Fruit fly (Drosophila melanogaster) whole organism, wandering third instar larva: ENCODE measurements around the gene Rai1.
A peak's percentile ranks its signal among the peaks of the same experiment; 100 is the strongest.

ENCODE experiments used
- Abd-B ChIP-seq: fragments of >200 bp; optimal IDR thresholded peaks from 2 replicates; lab custom pipeline; 2017; ENCODE audit warnings: missing biosample characterization, missing genetic modification characterization
- CG32264 ChIP-seq: fragments of 200-800 bp; sonication (Bioruptor generic); optimal IDR thresholded peaks from 2 replicates; lab custom pipeline; 2016; ENCODE audit warnings: missing biosample characterization, missing genetic modification characterization
- CG9705 ChIP-seq: fragments of 200-800 bp; sonication (Bioruptor generic); optimal IDR thresholded peaks from 2 replicates; lab custom pipeline; 2018; ENCODE audit warnings: missing biosample characterization, mild to moderate bottlenecking, missing genetic modification characterization
- CrebA ChIP-seq: fragments of 200-800 bp; sonication (Bioruptor generic); optimal IDR thresholded peaks from 2 replicates; lab custom pipeline; 2016; ENCODE audit warnings: missing biosample characterization, mild to moderate bottlenecking, missing genetic modification characterization, borderline replicate concordance
- Dfd ChIP-seq: fragments of >200 bp; optimal IDR thresholded peaks from 2 replicates; lab custom pipeline; 2017; ENCODE audit warnings: missing biosample characterization, missing genetic modification characterization
- Dif ChIP-seq: fragments of 200-275, 200-300 bp; sonication (Bioruptor generic); optimal IDR thresholded peaks from 2 replicates; lab custom pipeline; 2018; ENCODE audit warnings: missing biosample characterization, missing genetic modification characterization; ENCODE audit not compliant: partially characterized antibody
- GATAd ChIP-seq: sonication (Bioruptor generic); optimal IDR thresholded peaks from 2 replicates; lab custom pipeline; 2016; ENCODE audit warnings: missing biosample characterization, missing genetic modification characterization
- HLH106 ChIP-seq: fragments of 200-800 bp; optimal IDR thresholded peaks from 3 replicates; lab custom pipeline; 2019; ENCODE audit warnings: missing biosample characterization, mild to moderate bottlenecking, missing genetic modification characterization, moderate library complexity
- Hnf4 ChIP-seq: fragments of 200-800 bp; sonication (Bioruptor generic); optimal IDR thresholded peaks from 2 replicates; lab custom pipeline; 2016; ENCODE audit warnings: missing biosample characterization, mild to moderate bottlenecking, missing genetic modification characterization
- Hr78 ChIP-seq: fragments of >200 bp; optimal IDR thresholded peaks from 2 replicates; lab custom pipeline; 2017; ENCODE audit warnings: missing biosample characterization, missing genetic modification characterization
- Hr83 ChIP-seq: fragments of 200-300 bp; sonication (Bioruptor generic); optimal IDR thresholded peaks from 2 replicates; lab custom pipeline; 2016; ENCODE audit warnings: missing biosample characterization, mild to moderate bottlenecking, missing genetic modification characterization, moderate library complexity; ENCODE audit not compliant: poor library complexity, severe bottlenecking
- Jra ChIP-seq: sonication (Bioruptor generic); optimal IDR thresholded peaks from 2 replicates; lab custom pipeline; 2016; ENCODE audit warnings: missing biosample characterization, missing genetic modification characterization
- Mio ChIP-seq: sonication (Bioruptor generic); optimal IDR thresholded peaks from 2 replicates; lab custom pipeline; 2016; ENCODE audit warnings: missing biosample characterization, missing genetic modification characterization
- Myc ChIP-seq: fragments of >200 bp; optimal IDR thresholded peaks from 2 replicates; lab custom pipeline; 2017
- N ChIP-seq: fragments of >200 bp; optimal IDR thresholded peaks from 2 replicates; lab custom pipeline; 2018; ENCODE audit warnings: missing biosample characterization, missing external identifiers, missing genetic modification characterization
- OdsH ChIP-seq: fragments of 200-800 bp; sonication (Bioruptor generic); optimal IDR thresholded peaks from 2 replicates; lab custom pipeline; 2016; ENCODE audit warnings: missing biosample characterization, mild to moderate bottlenecking, missing genetic modification characterization
- Rel ChIP-seq, 2 experiments: fragments of 200-800 bp; sonication (Bioruptor generic) in 1 of 2; optimal IDR thresholded peaks; 2 replicates in 1 of 2; 3 replicates in 1 of 2; lab custom pipeline; 2016 to 2019; ENCODE audit warnings: mild to moderate bottlenecking in 2 of 2, missing biosample characterization in 2 of 2, missing genetic modification characterization in 2 of 2, moderate library complexity in 1 of 2
- Sp1 ChIP-seq: fragments of 200-800 bp; sonication (Bioruptor generic); optimal IDR thresholded peaks from 3 replicates; lab custom pipeline; 2019; ENCODE audit warnings: missing biosample characterization, mild to moderate bottlenecking, missing genetic modification characterization, moderate library complexity
- Vsx2 ChIP-seq: fragments of 200-300, 225-300 bp; sonication (Bioruptor generic); optimal IDR thresholded peaks from 2 replicates; lab custom pipeline; 2018; ENCODE audit warnings: missing biosample characterization, missing genetic modification characterization; ENCODE audit not compliant: partially characterized antibody
- br ChIP-seq: fragments of 200-800 bp; sonication (Bioruptor generic); optimal IDR thresholded peaks from 2 replicates; lab custom pipeline; 2016; ENCODE audit warnings: missing biosample characterization, missing genetic modification characterization
- brk ChIP-seq: fragments of 200-800 bp; sonication (Bioruptor generic); optimal IDR thresholded peaks from 2 replicates; lab custom pipeline; 2016; ENCODE audit warnings: missing biosample characterization, mild to moderate bottlenecking, missing genetic modification characterization
- dl ChIP-seq, 2 experiments: fragments of 175-275, 200-275 bp in 1 of 2; fragments of 200-275 bp in 1 of 2; sonication (Bioruptor generic); optimal IDR thresholded peaks; lab custom pipeline; 2018; ENCODE audit warnings: mild to moderate bottlenecking in 2 of 2, missing biosample characterization in 2 of 2, missing genetic modification characterization in 2 of 2, moderate library complexity in 2 of 2; ENCODE audit not compliant: partially characterized antibody in 2 of 2, insufficient read depth in 1 of 2
- dmrt93B ChIP-seq: fragments of 200-800 bp; sonication (Bioruptor generic); optimal IDR thresholded peaks from 2 replicates; lab custom pipeline; 2018; ENCODE audit warnings: missing biosample characterization, mild to moderate bottlenecking, missing genetic modification characterization
- dsf ChIP-seq: sonication (Bioruptor generic); optimal IDR thresholded peaks from 2 replicates; lab custom pipeline; 2016; ENCODE audit warnings: missing biosample characterization, missing genetic modification characterization, borderline replicate concordance
- ey ChIP-seq: fragments of 200-800 bp; sonication (Bioruptor generic); optimal IDR thresholded peaks from 2 replicates; lab custom pipeline; 2016; ENCODE audit warnings: missing biosample characterization, missing genetic modification characterization
- foxo ChIP-seq, 2 experiments: fragments of 200-800 bp; sonication (Bioruptor generic); optimal IDR thresholded peaks; 2 replicates in 1 of 2; 3 replicates in 1 of 2; lab custom pipeline; 2016 to 2017; ENCODE audit warnings: missing biosample characterization in 2 of 2, missing genetic modification characterization in 2 of 2
- fru ChIP-seq: fragments of 200-800 bp; sonication (Bioruptor generic); optimal IDR thresholded peaks from 3 replicates; lab custom pipeline; 2016; ENCODE audit warnings: missing biosample characterization, mild to moderate bottlenecking, missing genetic modification characterization
- h ChIP-seq: fragments of 200-800 bp; sonication (Bioruptor generic); optimal IDR thresholded peaks from 3 replicates; lab custom pipeline; 2016; ENCODE audit warnings: missing biosample characterization, mild to moderate bottlenecking, missing genetic modification characterization
- jim ChIP-seq: fragments of 175-275, 200-325 bp; sonication (Bioruptor generic); optimal IDR thresholded peaks from 2 replicates; lab custom pipeline; 2016; ENCODE audit warnings: missing biosample characterization, mild to moderate bottlenecking, missing genetic modification characterization
- lola ChIP-seq: fragments of >200 bp; optimal IDR thresholded peaks from 2 replicates; lab custom pipeline; 2017; ENCODE audit warnings: missing biosample characterization, missing genetic modification characterization
- pan ChIP-seq: fragments of >200 bp; optimal IDR thresholded peaks from 2 replicates; lab custom pipeline; 2017
- psq ChIP-seq: fragments of 200-800 bp; sonication (Bioruptor generic); optimal IDR thresholded peaks from 3 replicates; lab custom pipeline; 2017; ENCODE audit warnings: missing biosample characterization, mild to moderate bottlenecking, missing genetic modification characterization, moderate library complexity
- rgr ChIP-seq: fragments of 200-800 bp; sonication (Bioruptor generic); optimal IDR thresholded peaks from 3 replicates; lab custom pipeline; 2016; ENCODE audit warnings: missing biosample characterization, mild to moderate bottlenecking, missing genetic modification characterization
- sage ChIP-seq: fragments of 200-800 bp; sonication (Bioruptor generic); optimal IDR thresholded peaks from 2 replicates; lab custom pipeline; 2016; ENCODE audit warnings: missing biosample characterization, mild to moderate bottlenecking, missing genetic modification characterization
- sv ChIP-seq: fragments of 200-800 bp; sonication (Bioruptor generic); optimal IDR thresholded peaks from 3 replicates; lab custom pipeline; 2016; ENCODE audit warnings: missing biosample characterization, missing genetic modification characterization
- tai ChIP-seq: sonication (Bioruptor generic); optimal IDR thresholded peaks from 2 replicates; lab custom pipeline; 2016; ENCODE audit warnings: missing biosample characterization, missing genetic modification characterization
- usp ChIP-seq: fragments of >200 bp; optimal IDR thresholded peaks from 2 replicates; lab custom pipeline; 2017; ENCODE audit warnings: missing biosample characterization, missing genetic modification characterization
- woc ChIP-seq: sonication (Bioruptor generic); optimal IDR thresholded peaks from 2 replicates; lab custom pipeline; 2016; ENCODE audit warnings: missing biosample characterization, mild to moderate bottlenecking, missing genetic modification characterization

The Rai1 gene

dm6 chrX:16830081-16830480 is 26.9 kb upstream of the Rai1 start:
- no peak for TF ChIP-seq Hnf4 (GFP tag; lab: Kevin White, UChicago)
- TF ChIP-seq ey (GFP tag; lab: Kevin White, UChicago) = no peak
- TF ChIP-seq Mio = no peak
- TF ChIP-seq psq (GFP tag; lab: Kevin White, UChicago) = no peak
- no peak for TF ChIP-seq sv
- TF ChIP-seq Dfd (GFP tag; lab: Kevin White, UChicago) = no peak
- no peak for TF ChIP-seq Abd-B (GFP tag; lab: Kevin White, UChicago)
- no peak for TF ChIP-seq OdsH (GFP tag; lab: Kevin White, UChicago)
- no peak for TF ChIP-seq fru
- TF ChIP-seq CG32264 = no peak
- TF ChIP-seq dsf (GFP tag; lab: Kevin White, UChicago) = no peak
- no peak for TF ChIP-seq sage (GFP tag; lab: Kevin White, UChicago)

dm6 chrX:16829439-16830028 is 26.4 kb upstream of the Rai1 start:
- no peak for TF ChIP-seq Hr78 (GFP tag; lab: Kevin White, UChicago)
- no peak for TF ChIP-seq Jra (GFP tag; lab: Kevin White, UChicago)
- TF ChIP-seq CG32264 = no peak
- TF ChIP-seq Vsx2 (GFP tag; lab: Kevin White, UChicago) = no peak
- TF ChIP-seq rgr (GFP tag; lab: Kevin White, UChicago) = peak; percentile 19
- no peak for TF ChIP-seq CG9705 (GFP tag; lab: Kevin White, UChicago)
- no peak for TF ChIP-seq Dfd (GFP tag; lab: Kevin White, UChicago)
- TF ChIP-seq OdsH (GFP tag; lab: Kevin White, UChicago) = peak; percentile 12
- peak in 1 of 2 experiments; percentile 4 for TF ChIP-seq foxo (GFP tag; optimal IDR thresholded peaks at IDR 0.05; lab: Kevin White, UChicago)
- TF ChIP-seq Dif = no peak
- no peak for TF ChIP-seq dmrt93B (GFP tag; lab: Kevin White, UChicago)
- no peak for TF ChIP-seq HLH106 (tag; lab: Kevin White, UChicago)
- no peak for TF ChIP-seq Rel (GFP tag; optimal IDR thresholded peaks at IDR 0.05; lab: Kevin White, UChicago)
- TF ChIP-seq Rel (tag; optimal IDR thresholded peaks at IDR 0.05; lab: Kevin White, UChicago) = peak; percentile 77
- TF ChIP-seq h (GFP tag; lab: Kevin White, UChicago) = no peak
- no peak for TF ChIP-seq psq (GFP tag; lab: Kevin White, UChicago)
- TF ChIP-seq ey (GFP tag; lab: Kevin White, UChicago) = no peak

- TF ChIP-seq GATAd (GFP tag; lab: Kevin White, UChicago) (no peak), Jra (GFP tag; lab: Kevin White, UChicago) (no peak), dmrt93B (GFP tag; lab: Kevin White, UChicago) (no peak), OdsH (GFP tag; lab: Kevin White, UChicago) (peak; percentile 21), psq (GFP tag; lab: Kevin White, UChicago) (peak; percentile 25), dl (GFP tag; optimal IDR thresholded peaks at IDR 0.05; lab: Kevin White, UChicago; ENCODE audit: insufficient read depth in 1 of 2, partially characterized antibody in 2 of 2) (no peak), N (no peak), tai (no peak), lola (no peak), Mio (no peak), dsf (GFP tag; lab: Kevin White, UChicago) (no peak), Hr78 (GFP tag; lab: Kevin White, UChicago) (no peak), pan (lab: Kevin White, UChicago) (no peak), rgr (GFP tag; lab: Kevin White, UChicago) (peak; percentile 43), Rel (GFP tag; optimal IDR thresholded peaks at IDR 0.05; lab: Kevin White, UChicago) (no peak), Rel (tag; optimal IDR thresholded peaks at IDR 0.05; lab: Kevin White, UChicago) (no peak), CG32264 (no peak), Dfd (GFP tag; lab: Kevin White, UChicago) (no peak), Hnf4 (GFP tag; lab: Kevin White, UChicago) (peak; percentile 2), fru (peak; percentile 22), CrebA (GFP tag; lab: Kevin White, UChicago) (no peak), br (GFP tag; lab: Kevin White, UChicago) (peak; percentile 36), sv (no peak), brk (GFP tag; lab: Kevin White, UChicago) (no peak), ey (GFP tag; lab: Kevin White, UChicago) (peak; percentile 24), Hr83 (no peak), Dif (no peak), h (GFP tag; lab: Kevin White, UChicago) (peak; percentile 37), Vsx2 (GFP tag; lab: Kevin White, UChicago) (no peak), Sp1 (GFP tag; lab: Kevin White, UChicago) (peak; percentile 26), jim (GFP tag; lab: Kevin White, UChicago) (no peak), HLH106 (tag; lab: Kevin White, UChicago) (peak; percentile 47), foxo (GFP tag; optimal IDR thresholded peaks at IDR 0.05; lab: Kevin White, UChicago) (peak in 1 of 2 experiments; percentile 34), sage (GFP tag; lab: Kevin White, UChicago) (no peak), usp (GFP tag; lab: Kevin White, UChicago) (no peak), CG9705 (GFP tag; lab: Kevin White, UChicago) (no peak), woc (no peak), Abd-B (GFP tag; lab: Kevin White, UChicago) (no peak), Myc (lab: Kevin White, UChicago) (no peak)
Observed at dm6 chrX:16822080-16822479, 18.9 kb upstream of the Rai1 start.
